Worm (Caenorhabditis elegans) whole organism, early embryonic: ENCODE data around the gene T13C5.3.

Experiments used
- F13C5.2 ChIP-seq: sonication (generic microtip); optimal IDR thresholded peaks from 2 replicates; lab custom pipeline; 2017; ENCODE audit warnings: mild to moderate bottlenecking, missing genetic modification characterization, inconsistent platforms, missing compliant biosample characterization
- aly-1 ChIP-seq: sonication (generic microtip); optimal IDR thresholded peaks from 2 replicates; lab custom pipeline; 2016; ENCODE audit warnings: missing genetic modification characterization, missing compliant biosample characterization
- ama-1 ChIP-seq: fragments of 150-350 bp; optimal IDR thresholded peaks from 2 replicates; lab custom pipeline; 2014
- ceh-13 ChIP-seq: fragments of 200-800 bp; sonication (Bioruptor generic); optimal IDR thresholded peaks from 2 replicates; lab custom pipeline; 2018; ENCODE audit warnings: mild to moderate bottlenecking, missing genetic modification characterization, missing compliant biosample characterization
- ceh-36 ChIP-seq: sonication (generic microtip); optimal IDR thresholded peaks from 2 replicates; lab custom pipeline; 2016; ENCODE audit warnings: missing genetic modification characterization, inconsistent platforms, missing compliant biosample characterization
- ets-7 ChIP-seq: sonication (generic microtip); optimal IDR thresholded peaks from 2 replicates; lab custom pipeline; 2016; ENCODE audit warnings: missing genotype, missing genetic modification characterization, missing compliant biosample characterization
- flt-1 ChIP-seq: fragments of 200-800 bp; sonication (Bioruptor generic); IDR thresholded peaks from 2 replicates; pipeline ENCODE4 v1.3.6; 2022; ENCODE audit warnings: missing genetic modification characterization, missing compliant biosample characterization
- hmbx-1 ChIP-seq: sonication (generic microtip); optimal IDR thresholded peaks from 2 replicates; lab custom pipeline; 2016; ENCODE audit warnings: mild to moderate bottlenecking, missing genetic modification characterization, missing compliant biosample characterization
- hnd-1 ChIP-seq: sonication (generic microtip); optimal IDR thresholded peaks from 2 replicates; lab custom pipeline; 2016; ENCODE audit warnings: missing genetic modification characterization, missing compliant biosample characterization
- scrt-1 ChIP-seq: fragments of 200-800 bp; sonication (Bioruptor generic); IDR thresholded peaks from 2 replicates; pipeline ENCODE4 v1.3.6; 2022; ENCODE audit warnings: missing genetic modification characterization, missing compliant biosample characterization
- tra-4 ChIP-seq: sonication (generic microtip); optimal IDR thresholded peaks from 2 replicates; lab custom pipeline; 2017; ENCODE audit warnings: missing genetic modification characterization, missing compliant biosample characterization

DNA sequence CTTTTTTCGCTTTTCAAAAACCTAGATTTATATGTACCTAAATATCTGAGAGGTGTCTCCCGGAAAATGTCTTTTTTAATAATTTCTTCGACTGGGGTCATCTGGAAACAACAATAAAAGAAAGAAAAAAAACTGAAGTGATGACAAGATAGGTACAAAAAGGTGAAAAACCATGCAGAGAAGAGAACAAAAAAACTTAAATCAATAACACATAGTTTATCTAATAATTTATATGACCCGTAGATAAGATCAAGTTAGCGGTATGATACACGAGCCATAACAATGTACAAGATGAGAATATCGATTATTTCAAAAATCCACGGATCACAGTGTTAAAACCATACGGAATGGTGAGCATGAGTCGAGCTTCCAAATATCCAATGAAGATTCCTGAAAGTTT lies 28.0 kb downstream of the T13C5.3 start, which contains the start of gene mtp-18:
- TF ChIP-seq flt-1 (GFP tag; lab: Robert Waterston, UW) (no peak), aly-1 (no peak), ets-7 (tag; lab: Kevin White, UChicago) (no peak), hmbx-1 (no peak), hnd-1 (tag; lab: Kevin White, UChicago) (no peak), tra-4 (no peak), ceh-36 (tag; lab: Kevin White, UChicago) (no peak), ama-1 (lab: Kevin White, UChicago) (no peak), ceh-13 (GFP tag; lab: Kevin White, UChicago) (no peak), F13C5.2 (tag; lab: Kevin White, UChicago) (no peak), scrt-1 (GFP tag; lab: Robert Waterston, UW) (no peak)
